Worm (Caenorhabditis elegans): ENCODE results near the gene baz-2.

DNA sequence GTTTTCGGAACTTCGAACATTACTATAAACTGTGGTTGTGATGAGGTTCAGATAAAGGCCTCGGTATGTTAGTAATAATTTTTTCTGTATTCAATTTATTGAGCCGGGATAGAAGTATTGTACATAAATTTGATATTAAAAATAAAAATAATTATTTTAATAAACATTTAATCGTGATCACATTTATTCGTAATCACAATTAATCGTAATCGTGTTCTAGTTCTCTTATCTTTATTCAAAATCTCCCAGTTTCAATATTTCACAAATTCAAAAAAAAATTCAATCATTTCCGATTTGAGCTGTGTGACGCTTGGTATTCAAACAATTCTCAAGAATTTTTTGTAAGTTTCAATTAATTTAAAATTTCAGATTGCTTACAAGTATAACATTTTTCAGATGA is 6.1 kb upstream of the baz-2 start, which contains the start of gene lido-18:
- TF ChIP-seq nhr-28 (tag; optimal IDR thresholded peaks at IDR 0.05) (no peak), elt-3 (tag; optimal IDR thresholded peaks at IDR 0.05) (no peak)

Measured in whole organism, mixed stage, embryonic.